Fruit fly (Drosophila melanogaster): ENCODE results near the gene kis.

The kis gene

DNA sequence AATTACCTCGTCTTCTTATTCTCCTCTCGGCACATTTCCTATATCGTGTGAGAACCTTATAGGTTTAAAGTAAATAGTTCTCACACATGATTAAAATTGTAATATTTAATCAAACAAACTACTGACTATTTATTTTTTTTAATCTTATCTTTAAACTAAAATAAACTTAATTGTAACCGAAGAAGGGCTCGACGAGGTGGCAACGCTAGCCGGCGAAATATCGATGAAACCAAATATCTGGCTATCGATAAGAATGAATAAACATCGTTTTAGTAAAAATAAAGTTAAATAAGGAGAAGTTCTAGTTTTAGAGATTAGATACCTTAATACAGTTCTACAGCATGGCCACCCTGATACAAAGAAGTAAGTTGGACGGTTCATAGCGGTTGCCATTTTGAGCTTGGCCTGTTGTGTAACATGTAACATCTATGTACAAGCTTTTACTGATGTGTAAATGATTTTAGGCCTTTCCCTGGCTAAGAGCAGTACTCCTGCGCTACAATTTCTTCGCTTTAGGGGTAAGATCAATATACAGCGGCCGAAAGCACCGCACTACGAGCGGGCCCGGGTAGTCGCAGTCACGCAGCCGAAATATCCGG, 47.0 kb downstream of the kis start, which contains the start of gene mRpL10:
TSS of gene mRpL10 (plus strand) at position 251 of the 599 bp plus-strand sequence.
- no peak for TF ChIP-seq CG12768 (GFP tag; optimal IDR thresholded peaks at IDR 0.05)
- TF ChIP-seq CG5204 (GFP tag; optimal IDR thresholded peaks at IDR 0.05) = no peak
- peak; percentile 42 for TF ChIP-seq CG7101 (tag; optimal IDR thresholded peaks at IDR 0.05)
- peak; percentile 0 for TF ChIP-seq ovo (GFP tag; optimal IDR thresholded peaks at IDR 0.05)
- TF ChIP-seq Mnt (GFP tag; optimal IDR thresholded peaks at IDR 0.05) = peak; percentile 77
- peak; percentile 44 for TF ChIP-seq pad (GFP tag; optimal IDR thresholded peaks at IDR 0.05)
- TF ChIP-seq CG11617 (GFP tag; optimal IDR thresholded peaks at IDR 0.05) = peak; percentile 87
- TF ChIP-seq CG7045 (GFP tag; optimal IDR thresholded peaks at IDR 0.05) = peak; percentile 18
- peak; percentile 44 for TF ChIP-seq tj (GFP tag; optimal IDR thresholded peaks at IDR 0.05)
- TF ChIP-seq kay (GFP tag; ENCODE audit: borderline replicate concordance) = no peak
- peak; percentile 7 for TF ChIP-seq CG1620 (GFP tag; optimal IDR thresholded peaks at IDR 0.05)
- TF ChIP-seq Crg-1 (GFP tag; optimal IDR thresholded peaks at IDR 0.05) = peak; percentile 67
- TF ChIP-seq cic (GFP tag; optimal IDR thresholded peaks at IDR 0.05) = peak; percentile 4
- no peak for TF ChIP-seq toe (GFP tag; optimal IDR thresholded peaks at IDR 0.05)
- no peak for TF ChIP-seq cnc (optimal IDR thresholded peaks at IDR 0.05)
- no peak for TF ChIP-seq Hr96 (GFP tag; optimal IDR thresholded peaks at IDR 0.05)
- peak; percentile 65 for TF ChIP-seq CG33017 (tag; optimal IDR thresholded peaks at IDR 0.05)
- TF ChIP-seq Clk (GFP tag; optimal IDR thresholded peaks at IDR 0.05) = no peak
- TF ChIP-seq bab1 (GFP tag; optimal IDR thresholded peaks at IDR 0.05) = peak; percentile 70
- peak; percentile 55 for TF ChIP-seq CG14711 (tag; optimal IDR thresholded peaks at IDR 0.05)

DNA sequence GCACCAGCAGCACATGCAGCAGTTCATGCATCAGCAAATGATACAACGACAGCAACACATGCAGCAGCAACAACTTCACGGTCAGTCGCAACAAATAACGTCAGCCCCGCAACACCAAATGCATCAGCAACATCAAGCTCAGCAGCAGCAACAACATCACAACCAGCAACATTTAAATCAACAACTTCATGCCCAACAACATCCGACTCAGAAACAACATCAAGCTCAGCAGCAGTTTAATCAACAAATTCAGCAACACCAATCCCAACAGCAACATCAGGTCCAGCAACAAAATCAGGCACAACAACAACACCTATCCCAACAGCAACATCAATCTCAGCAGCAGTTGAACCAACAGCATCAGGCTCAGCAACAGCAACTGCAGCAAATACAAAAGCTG, 55.0 kb downstream of the kis start:
- no peak for TF ChIP-seq Mnt (GFP tag; optimal IDR thresholded peaks at IDR 0.05)
- no peak for TF ChIP-seq pad (GFP tag; optimal IDR thresholded peaks at IDR 0.05)
- TF ChIP-seq Crg-1 (GFP tag; optimal IDR thresholded peaks at IDR 0.05) = no peak
- TF ChIP-seq bab1 (GFP tag; optimal IDR thresholded peaks at IDR 0.05) = no peak
- no peak for TF ChIP-seq CG1620 (GFP tag; optimal IDR thresholded peaks at IDR 0.05)
- no peak for TF ChIP-seq ovo (GFP tag; optimal IDR thresholded peaks at IDR 0.05)
- TF ChIP-seq kay (GFP tag; ENCODE audit: borderline replicate concordance) = no peak
- no peak for TF ChIP-seq Hr96 (GFP tag; optimal IDR thresholded peaks at IDR 0.05)
- TF ChIP-seq CG5204 (GFP tag; optimal IDR thresholded peaks at IDR 0.05) = no peak

DNA sequence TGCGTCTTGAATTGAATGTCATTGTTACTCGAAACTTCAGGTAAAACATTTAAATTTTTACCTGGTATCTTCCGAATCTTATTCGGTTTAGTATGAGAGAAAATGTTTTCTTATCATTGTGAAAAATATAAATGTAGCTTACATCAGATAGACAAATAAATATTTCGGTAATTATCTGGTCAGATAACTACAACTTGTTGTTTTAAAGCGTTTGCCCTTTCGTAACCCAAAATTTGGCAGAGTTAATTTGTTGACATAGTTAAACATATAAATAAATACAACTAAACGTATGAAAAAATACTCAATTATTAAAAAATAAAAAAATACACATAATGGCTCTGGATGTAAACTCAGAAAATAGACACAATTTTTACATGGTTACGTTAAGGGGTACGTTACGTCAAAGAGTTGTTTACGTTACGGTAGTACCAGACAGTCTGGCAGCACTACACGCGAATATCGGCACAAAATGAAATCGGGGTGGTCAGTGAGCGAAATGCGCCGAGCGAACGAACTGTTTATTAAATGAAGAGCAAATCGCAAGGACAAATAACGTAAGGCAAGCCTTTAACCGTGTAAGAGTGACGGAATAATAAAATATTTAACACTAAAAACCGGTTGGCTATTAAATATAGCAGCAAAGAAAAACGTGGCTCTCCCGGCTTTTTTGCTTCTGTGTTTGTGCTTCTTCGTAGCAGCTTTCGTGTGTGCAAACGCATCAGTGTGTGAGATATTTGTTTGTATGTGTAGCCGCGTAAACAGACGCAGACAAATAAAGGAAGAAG, 68.1 kb downstream of the kis start:
- TF ChIP-seq Mnt (GFP tag; optimal IDR thresholded peaks at IDR 0.05) (peak; percentile 77), CG11617 (GFP tag; optimal IDR thresholded peaks at IDR 0.05) (no peak), cic (GFP tag; optimal IDR thresholded peaks at IDR 0.05) (peak; percentile 61), toe (GFP tag; optimal IDR thresholded peaks at IDR 0.05) (no peak), CG7045 (GFP tag; optimal IDR thresholded peaks at IDR 0.05) (peak; percentile 19), cnc (optimal IDR thresholded peaks at IDR 0.05) (no peak), CG5204 (GFP tag; optimal IDR thresholded peaks at IDR 0.05) (no peak), CG12768 (GFP tag; optimal IDR thresholded peaks at IDR 0.05) (peak; percentile 5), CG7101 (tag; optimal IDR thresholded peaks at IDR 0.05) (no peak), tj (GFP tag; optimal IDR thresholded peaks at IDR 0.05) (peak; percentile 12), CG14711 (tag; optimal IDR thresholded peaks at IDR 0.05) (no peak), Clk (GFP tag; optimal IDR thresholded peaks at IDR 0.05) (no peak), Crg-1 (GFP tag; optimal IDR thresholded peaks at IDR 0.05) (peak; percentile 5), ovo (GFP tag; optimal IDR thresholded peaks at IDR 0.05) (no peak), Hr96 (GFP tag; optimal IDR thresholded peaks at IDR 0.05) (no peak), CG33017 (tag; optimal IDR thresholded peaks at IDR 0.05) (no peak), pad (GFP tag; optimal IDR thresholded peaks at IDR 0.05) (peak; percentile 35), kay (GFP tag; ENCODE audit: borderline replicate concordance) (peak; percentile 93), bab1 (GFP tag; optimal IDR thresholded peaks at IDR 0.05) (peak; percentile 13), CG1620 (GFP tag; optimal IDR thresholded peaks at IDR 0.05) (no peak)

DNA sequence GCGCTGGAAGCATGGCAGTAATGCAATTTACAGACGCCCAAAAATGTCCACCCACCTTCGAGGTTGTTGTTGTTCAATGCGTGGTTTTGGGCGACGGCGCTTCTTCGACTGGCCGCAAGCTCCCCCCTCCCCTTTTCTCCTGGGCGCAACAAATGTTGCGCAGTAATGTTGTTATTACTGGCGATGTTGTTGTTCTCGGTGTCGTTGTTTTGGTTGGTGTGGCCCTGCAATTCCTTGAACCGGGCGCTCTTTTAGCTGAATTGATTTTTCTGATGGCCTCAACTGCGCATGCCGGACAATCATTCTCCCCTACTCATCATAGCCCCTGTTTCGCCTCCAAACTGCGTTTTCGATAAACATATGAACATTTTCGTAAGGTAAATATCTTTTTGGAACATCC, 69.6 kb downstream of the kis start:
- no peak for TF ChIP-seq cic (GFP tag; optimal IDR thresholded peaks at IDR 0.05)
- TF ChIP-seq tj (GFP tag; optimal IDR thresholded peaks at IDR 0.05) = peak; percentile 1
- TF ChIP-seq Mnt (GFP tag; optimal IDR thresholded peaks at IDR 0.05) = no peak
- TF ChIP-seq cnc (optimal IDR thresholded peaks at IDR 0.05) = peak in 1 of 2 experiments; percentile 42
- no peak for TF ChIP-seq CG14711 (tag; optimal IDR thresholded peaks at IDR 0.05)
- no peak for TF ChIP-seq Crg-1 (GFP tag; optimal IDR thresholded peaks at IDR 0.05)
- no peak for TF ChIP-seq pad (GFP tag; optimal IDR thresholded peaks at IDR 0.05)
- TF ChIP-seq bab1 (GFP tag; optimal IDR thresholded peaks at IDR 0.05) = no peak

DNA sequence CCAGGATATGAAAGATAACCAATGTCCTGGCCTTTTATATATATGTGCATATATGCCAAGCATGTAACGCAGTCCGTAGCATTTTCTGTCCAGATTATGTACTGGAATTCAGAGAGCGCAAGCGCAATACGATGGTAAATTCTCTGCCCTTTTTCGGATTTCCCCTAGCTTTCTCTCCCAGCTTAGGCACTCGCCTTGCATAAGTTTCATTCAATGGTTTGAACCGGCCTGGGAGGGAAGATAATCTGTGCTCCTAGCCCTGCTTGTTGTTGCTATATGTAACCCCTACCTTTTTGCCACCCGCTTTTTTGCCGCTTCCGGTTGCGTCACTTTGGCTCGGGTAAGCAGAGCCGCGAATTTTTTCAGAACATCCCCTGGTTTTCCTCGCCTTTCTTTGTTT, 71.5 kb downstream of the kis start:
- no peak for TF ChIP-seq CG14711 (tag; optimal IDR thresholded peaks at IDR 0.05)
- TF ChIP-seq tj (GFP tag; optimal IDR thresholded peaks at IDR 0.05) = no peak
- no peak for TF ChIP-seq kay (GFP tag; ENCODE audit: borderline replicate concordance)
- peak; percentile 46 for TF ChIP-seq pad (GFP tag; optimal IDR thresholded peaks at IDR 0.05)
- TF ChIP-seq cnc (optimal IDR thresholded peaks at IDR 0.05) = no peak
- TF ChIP-seq Mnt (GFP tag; optimal IDR thresholded peaks at IDR 0.05) = no peak
- TF ChIP-seq CG7101 (tag; optimal IDR thresholded peaks at IDR 0.05) = no peak

DNA sequence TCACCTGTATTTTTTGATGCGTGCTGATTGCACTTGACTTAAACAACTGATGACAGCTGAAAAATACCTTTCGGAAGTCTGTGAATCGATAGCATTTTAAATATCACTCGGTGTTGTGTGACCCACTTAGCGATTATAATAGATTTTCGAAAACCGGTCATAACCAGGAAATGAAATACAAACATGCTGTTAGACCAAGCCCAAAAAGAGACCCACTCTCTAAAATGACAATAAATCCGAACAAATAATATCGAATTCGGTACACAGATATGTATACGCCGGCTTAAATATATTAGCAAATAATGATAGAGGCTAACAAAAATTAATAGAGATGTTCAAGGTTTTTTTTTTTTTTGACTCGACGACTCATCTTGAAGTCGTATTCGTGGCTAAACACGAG, 74.9 kb downstream of the kis start:
- TF ChIP-seq kay (GFP tag; ENCODE audit: borderline replicate concordance) = peak; percentile 73
- no peak for TF ChIP-seq CG5204 (GFP tag; optimal IDR thresholded peaks at IDR 0.05)

Data from whole organism, adult.